Worm (Caenorhabditis elegans) whole organism, L1 larva: ENCODE results near the gene aars-1.
A peak's percentile ranks its signal among the peaks of the same experiment; 100 is the strongest.

ENCODE experiments used
- C04F5.9 ChIP-seq: sonication (generic microtip); optimal IDR thresholded peaks from 2 replicates; lab custom pipeline; 2016; ENCODE audit warnings: missing genetic modification characterization, missing compliant biosample characterization
- blmp-1 ChIP-seq: fragments of 150-350 bp; optimal IDR thresholded peaks from 2 replicates; lab custom pipeline; 2014; ENCODE audit warnings: missing biosample characterization, missing genetic modification characterization
- ceh-63 ChIP-seq: fragments of 200-800 bp; sonication (Bioruptor generic); optimal IDR thresholded peaks from 2 replicates; lab custom pipeline; 2018; ENCODE audit warnings: mild to moderate bottlenecking, missing genetic modification characterization, missing compliant biosample characterization
- ceh-90 ChIP-seq: sonication (generic microtip); optimal IDR thresholded peaks from 2 replicates; lab custom pipeline; 2016; ENCODE audit warnings: missing genetic modification characterization, missing compliant biosample characterization
- efl-1 ChIP-seq, 4 experiments: fragments of 150-350 bp; optimal IDR thresholded peaks in 3 of 4; peaks in 1 of 4; 1 replicate in 1 of 4; 2 replicates in 3 of 4; lab custom pipeline; 2014; ENCODE audit warnings: missing biosample characterization in 2 of 4, missing genetic modification characterization in 2 of 4, missing genetic modification reagents in 2 of 4
- elt-2 ChIP-seq: sonication (generic microtip); optimal IDR thresholded peaks from 2 replicates; lab custom pipeline; 2016; ENCODE audit warnings: missing genetic modification characterization, mild to moderate bottlenecking, inconsistent platforms, missing compliant biosample characterization, missing genetic modification reagents
- elt-3 ChIP-seq, 6 experiments: fragments of 150-350 bp in 1 of 6; sonication (generic microtip); optimal IDR thresholded peaks; 2 replicates each; lab custom pipeline; 2017 to 2018; ENCODE audit warnings: missing biosample characterization in 6 of 6, missing genetic modification characterization in 6 of 6, inconsistent platforms in 1 of 6
- ets-5 ChIP-seq: fragments of 200-800 bp; sonication (Bioruptor generic); IDR thresholded peaks from 2 replicates; pipeline ENCODE4 v1.3.6; 2022; ENCODE audit warnings: missing genetic modification characterization, missing compliant biosample characterization
- fos-1 ChIP-seq: fragments of 150-350 bp; optimal IDR thresholded peaks from 2 replicates; lab custom pipeline; 2014; ENCODE audit warnings: missing biosample characterization, missing genetic modification characterization
- grh-1 ChIP-seq: fragments of 200-800 bp; sonication (Bioruptor generic); IDR thresholded peaks from 2 replicates; pipeline ENCODE4 v1.3.6; 2022; ENCODE audit warnings: missing genetic modification reagents, missing genetic modification characterization, missing compliant biosample characterization
- lin-14 ChIP-seq: fragments of 200-800 bp; sonication (Bioruptor generic); optimal IDR thresholded peaks from 2 replicates; lab custom pipeline; 2018; ENCODE audit warnings: mild to moderate bottlenecking, missing genetic modification characterization, moderate library complexity, missing compliant biosample characterization
- lin-35 ChIP-seq, 2 experiments: fragments of 150-350 bp; optimal IDR thresholded peaks; 2 replicates each; lab custom pipeline; 2014; ENCODE audit warnings: missing biosample characterization in 2 of 2, missing genetic modification characterization in 2 of 2, missing genetic modification reagents in 2 of 2
- lsy-2 ChIP-seq, 2 experiments: fragments of 150-350 bp; optimal IDR thresholded peaks; 2 replicates each; lab custom pipeline; 2014; ENCODE audit warnings: missing biosample characterization in 2 of 2, missing genetic modification characterization in 2 of 2
- mdl-1 ChIP-seq, 2 experiments: fragments of 150-350 bp; optimal IDR thresholded peaks; 2 replicates each; lab custom pipeline; 2014 to 2017; ENCODE audit warnings: missing biosample characterization in 2 of 2, missing genetic modification characterization in 2 of 2, inconsistent platforms in 1 of 2
- mef-2 ChIP-seq: fragments of 150-350 bp; optimal IDR thresholded peaks from 2 replicates; lab custom pipeline; 2014; ENCODE audit warnings: missing biosample characterization, missing genetic modification characterization
- nhr-11 ChIP-seq: fragments of 150-350 bp; optimal IDR thresholded peaks from 2 replicates; lab custom pipeline; 2014; ENCODE audit warnings: missing biosample characterization, missing genetic modification characterization
- nhr-12 ChIP-seq: sonication (generic microtip); optimal IDR thresholded peaks from 2 replicates; lab custom pipeline; 2017; ENCODE audit warnings: missing biosample characterization, missing genetic modification characterization
- nhr-20 ChIP-seq: sonication (generic microtip); optimal IDR thresholded peaks from 2 replicates; lab custom pipeline; 2016; ENCODE audit warnings: mild to moderate bottlenecking, missing genetic modification characterization, missing compliant biosample characterization
- nhr-76 ChIP-seq: sonication (generic microtip); optimal IDR thresholded peaks from 2 replicates; lab custom pipeline; 2017; ENCODE audit warnings: missing biosample characterization, missing genetic modification characterization
- nhr-84 ChIP-seq: sonication (generic microtip); optimal IDR thresholded peaks from 2 replicates; lab custom pipeline; 2017; ENCODE audit warnings: missing biosample characterization, missing genetic modification characterization
- sptf-1 ChIP-seq: fragments of 150-350 bp; optimal IDR thresholded peaks from 2 replicates; lab custom pipeline; 2014; ENCODE audit warnings: missing biosample characterization, missing genetic modification characterization
- tbx-2 ChIP-seq: sonication (generic microtip); optimal IDR thresholded peaks from 2 replicates; lab custom pipeline; 2016; ENCODE audit warnings: missing genetic modification characterization, missing compliant biosample characterization
- unc-130 ChIP-seq: fragments of 150-350 bp; optimal IDR thresholded peaks from 2 replicates; lab custom pipeline; 2017; ENCODE audit warnings: missing biosample characterization, missing genetic modification characterization, inconsistent platforms
- unc-30 ChIP-seq: sonication (generic microtip); optimal IDR thresholded peaks from 2 replicates; lab custom pipeline; 2017; ENCODE audit warnings: missing biosample characterization, missing genetic modification characterization
- vab-15 ChIP-seq: sonication (generic microtip); optimal IDR thresholded peaks from 2 replicates; lab custom pipeline; 2017; ENCODE audit warnings: missing genotype, mild to moderate bottlenecking, missing genetic modification characterization, missing compliant biosample characterization
- zip-4 ChIP-seq: fragments of 200-800 bp; sonication (Bioruptor generic); optimal IDR thresholded peaks from 2 replicates; lab custom pipeline; 2018; ENCODE audit warnings: mild to moderate bottlenecking, missing genetic modification characterization, moderate library complexity, missing compliant biosample characterization
- ztf-11 ChIP-seq, 2 experiments: sonication (generic microtip); optimal IDR thresholded peaks; 2 replicates each; lab custom pipeline; 2016 to 2017; ENCODE audit warnings: missing genetic modification characterization in 2 of 2, missing biosample characterization in 1 of 2, missing compliant biosample characterization in 1 of 2

aars-1 gene

ce11 chrII:11424579-11425316 is 39.5 kb downstream of the aars-1 start, which contains the start of gene C05D12.3:
C05D12.3 (plus strand) TSS chrII:11425266.
- TF ChIP-seq efl-1 (optimal IDR thresholded peaks at IDR 0.05; lab: Kevin White, UChicago) (no peak), efl-1 (GFP tag; optimal IDR thresholded peaks at IDR 0.05 in 1 of 2; lab: Kevin White, UChicago) (peak in 1 of 2 experiments; percentile 49), unc-130 (no peak), elt-2 (peak; percentile 22)

ce11 chrII:11424032-11424431 is 40.3 kb downstream of the aars-1 start:
- TF ChIP-seq vab-15 (tag; lab: Kevin White, UChicago) = no peak
- TF ChIP-seq nhr-76 = no peak
- TF ChIP-seq lin-14 (GFP tag; lab: Kevin White, UChicago) = no peak
- no peak for TF ChIP-seq zip-4
- TF ChIP-seq grh-1 (GFP tag; lab: Robert Waterston, UW) = no peak
- TF ChIP-seq lsy-2 (tag; optimal IDR thresholded peaks at IDR 0.05; lab: Kevin White, UChicago) = no peak
- peak; percentile 8 for TF ChIP-seq elt-2

- no peak for TF ChIP-seq ceh-90 (tag; lab: Kevin White, UChicago)
- TF ChIP-seq elt-3 (tag; optimal IDR thresholded peaks at IDR 0.05; lab: Kevin White, UChicago) = no peak
- no peak for TF ChIP-seq ceh-63 (GFP tag; lab: Kevin White, UChicago)
- peak; percentile 0 for TF ChIP-seq nhr-20 (tag; lab: Kevin White, UChicago)
- no peak for TF ChIP-seq nhr-84 (tag; lab: Kevin White, UChicago)
- peak; percentile 69 for TF ChIP-seq elt-2
- TF ChIP-seq nhr-12 = no peak
- TF ChIP-seq grh-1 (GFP tag; lab: Robert Waterston, UW) = no peak
- no peak for TF ChIP-seq ztf-11 (tag; optimal IDR thresholded peaks at IDR 0.05; lab: Kevin White, UChicago)
- TF ChIP-seq mef-2 (tag; lab: Kevin White, UChicago) = no peak
- TF ChIP-seq lin-35 (GFP tag; optimal IDR thresholded peaks at IDR 0.05; lab: Kevin White, UChicago) = peak in 1 of 2 experiments; percentile 11
- TF ChIP-seq C04F5.9 (tag; lab: Kevin White, UChicago) = no peak
- TF ChIP-seq, all 84 proteins: peak for 3
These were observed 45.8 kb downstream of the aars-1 start for ce11 chrII:11418476-11418875.

ce11 chrII:11417999-11418398 is 46.3 kb downstream of the aars-1 start, which contains the start of gene C05D12.2:
C05D12.2 (plus strand) TSS chrII:11418299.
- TF ChIP-seq sptf-1 (tag; lab: Kevin White, UChicago) = no peak
- no peak for TF ChIP-seq mdl-1 (tag; optimal IDR thresholded peaks at IDR 0.05; lab: Kevin White, UChicago)
- TF ChIP-seq C04F5.9 (tag; lab: Kevin White, UChicago) = no peak
- no peak for TF ChIP-seq ets-5 (GFP tag; lab: Robert Waterston, UW)
- TF ChIP-seq fos-1 (tag; lab: Kevin White, UChicago) = no peak
- TF ChIP-seq nhr-11 = no peak
- TF ChIP-seq ztf-11 (tag; optimal IDR thresholded peaks at IDR 0.05; lab: Kevin White, UChicago) = no peak
- TF ChIP-seq tbx-2 (tag; lab: Kevin White, UChicago) = no peak

- no peak for TF ChIP-seq nhr-84 (tag; lab: Kevin White, UChicago)
- TF ChIP-seq unc-30 (tag; lab: Kevin White, UChicago) = no peak
- TF ChIP-seq blmp-1 = peak; percentile 33
These were observed 48.6 kb downstream of the aars-1 start, which contains the start of gene C05D12.1 for ce11 chrII:11415672-11416071. C05D12.1 (minus strand) TSS chrII:11415772.
